Fruit fly (Drosophila melanogaster) whole organism, embryonic: ENCODE results near the gene CG44303.
A peak's percentile ranks its signal among the peaks of the same experiment; 100 is the strongest.

Experiments used
- Abd-B ChIP-seq: fragments of 200-800 bp; sonication (Bioruptor generic); optimal IDR thresholded peaks from 2 replicates; lab custom pipeline; 2018; ENCODE audit warnings: missing biosample characterization, mild to moderate bottlenecking, missing genetic modification characterization, moderate library complexity
- Adf1 ChIP-seq: fragments of 200-800 bp; sonication (Bioruptor generic); IDR thresholded peaks from 2 replicates; pipeline ENCODE4 v1.3.6; 2022; ENCODE audit warnings: missing biosample characterization, missing genetic modification characterization
- BEAF-32 ChIP-seq: fragments of 200-800 bp; sonication (Bioruptor generic); optimal IDR thresholded peaks from 3 replicates; lab custom pipeline; 2017; ENCODE audit warnings: missing biosample characterization, missing genetic modification characterization, mild to moderate bottlenecking, moderate library complexity, missing genetic modification reagents
- CG11504 ChIP-seq: fragments of 200-800 bp; sonication (Bioruptor generic); optimal IDR thresholded peaks from 3 replicates; lab custom pipeline; 2019; ENCODE audit warnings: missing biosample characterization, mild to moderate bottlenecking, missing genetic modification characterization, moderate library complexity
- CG12391 ChIP-seq: fragments of 200-800 bp; sonication (Bioruptor generic); optimal IDR thresholded peaks from 3 replicates; lab custom pipeline; 2018; ENCODE audit warnings: missing biosample characterization, mild to moderate bottlenecking, missing genetic modification characterization, moderate library complexity
- CG12744 ChIP-seq: fragments of 200-800 bp; sonication (Bioruptor generic); optimal IDR thresholded peaks from 2 replicates; lab custom pipeline; 2016; ENCODE audit warnings: missing biosample characterization, missing genetic modification characterization
- CG12942 ChIP-seq: fragments of 200-800 bp; sonication (Bioruptor generic); optimal IDR thresholded peaks from 3 replicates; lab custom pipeline; 2016; ENCODE audit warnings: missing biosample characterization, missing genetic modification characterization
- CG13424 ChIP-seq: fragments of 200-800 bp; sonication (Bioruptor generic); optimal IDR thresholded peaks from 2 replicates; lab custom pipeline; 2019; ENCODE audit warnings: missing biosample characterization, mild to moderate bottlenecking, missing genetic modification characterization, moderate library complexity
- CG15073 ChIP-seq: fragments of 200-800 bp; sonication (Bioruptor generic); optimal IDR thresholded peaks from 2 replicates; lab custom pipeline; 2016; ENCODE audit warnings: missing biosample characterization, missing genetic modification characterization
- CG15696 ChIP-seq: fragments of 200-800 bp; sonication (Bioruptor generic); optimal IDR thresholded peaks from 2 replicates; lab custom pipeline; 2019; ENCODE audit warnings: missing biosample characterization, mild to moderate bottlenecking, missing genetic modification characterization, moderate library complexity
- CG16815 ChIP-seq: fragments of 200-800 bp; sonication (Bioruptor generic); optimal IDR thresholded peaks from 3 replicates; lab custom pipeline; 2017; ENCODE audit warnings: missing biosample characterization, mild to moderate bottlenecking, missing genetic modification characterization
- CG17568 ChIP-seq: fragments of 200-800 bp; sonication (Bioruptor generic); optimal IDR thresholded peaks from 2 replicates; lab custom pipeline; 2018; ENCODE audit warnings: missing biosample characterization, mild to moderate bottlenecking, missing genetic modification characterization, moderate library complexity
- CG1832 ChIP-seq: fragments of 200-800 bp; sonication (Bioruptor generic); optimal IDR thresholded peaks from 2 replicates; lab custom pipeline; 2017; ENCODE audit warnings: missing biosample characterization, mild to moderate bottlenecking, missing genetic modification characterization, inconsistent platforms
- CG18599 ChIP-seq: fragments of 200-800 bp; sonication (Bioruptor generic); optimal IDR thresholded peaks from 3 replicates; lab custom pipeline; 2017; ENCODE audit warnings: missing biosample characterization, missing genetic modification characterization, mild to moderate bottlenecking, moderate library complexity, missing genetic modification reagents
- CG18619 ChIP-seq: fragments of 200-800 bp; sonication (Bioruptor generic); optimal IDR thresholded peaks from 3 replicates; lab custom pipeline; 2017; ENCODE audit warnings: missing biosample characterization, mild to moderate bottlenecking, missing genetic modification characterization
- CG2712 ChIP-seq: fragments of 200-800 bp; optimal IDR thresholded peaks from 3 replicates; lab custom pipeline; 2019; ENCODE audit warnings: missing biosample characterization, mild to moderate bottlenecking, missing genetic modification characterization, moderate library complexity
- CG30020 ChIP-seq: fragments of 200-800 bp; optimal IDR thresholded peaks from 2 replicates; lab custom pipeline; 2019; ENCODE audit warnings: missing biosample characterization, mild to moderate bottlenecking, missing genetic modification characterization, moderate library complexity
- CG34422 ChIP-seq: fragments of 200-800 bp; sonication (Bioruptor generic); IDR thresholded peaks from 3 replicates; pipeline ENCODE4 v1.3.6; 2022; ENCODE audit warnings: missing biosample characterization, missing genetic modification characterization
- CG3847 ChIP-seq: fragments of 200-800 bp; sonication (Bioruptor generic); IDR thresholded peaks from 2 replicates; pipeline ENCODE4 v1.3.6; 2022; ENCODE audit warnings: missing biosample characterization, missing genetic modification characterization
- CG4854 ChIP-seq: fragments of 200-800 bp; sonication (Bioruptor generic); optimal IDR thresholded peaks from 2 replicates; lab custom pipeline; 2016; ENCODE audit warnings: missing biosample characterization, missing genetic modification characterization, inconsistent platforms
- CG6689 ChIP-seq: fragments of 200-800 bp; sonication (Bioruptor generic); IDR thresholded peaks from 2 replicates; pipeline ENCODE4 v1.3.6; 2022; ENCODE audit warnings: missing biosample characterization, missing genetic modification characterization
- CG8281 ChIP-seq: fragments of 200-800 bp; sonication (Bioruptor generic); optimal IDR thresholded peaks from 2 replicates; lab custom pipeline; 2018; ENCODE audit warnings: missing biosample characterization, mild to moderate bottlenecking, missing genetic modification characterization, moderate library complexity
- CG9215 ChIP-seq: fragments of 200-800 bp; sonication (Bioruptor generic); IDR thresholded peaks from 2 replicates; pipeline ENCODE4 v1.3.6; 2022; ENCODE audit warnings: missing biosample characterization, missing genetic modification characterization
- Chrac-16 ChIP-seq: fragments of 200-800 bp; sonication (Bioruptor generic); optimal IDR thresholded peaks from 3 replicates; lab custom pipeline; 2016; ENCODE audit warnings: missing biosample characterization, missing genetic modification characterization
- D ChIP-seq, 2 experiments: fragments of 200-800 bp in 1 of 2; fragments of >200 bp in 1 of 2; sonication (Bioruptor generic) in 1 of 2; optimal IDR thresholded peaks; 2 replicates in 1 of 2; 3 replicates in 1 of 2; lab custom pipeline; 2017; ENCODE audit warnings: mild to moderate bottlenecking in 1 of 2, missing biosample characterization in 1 of 2, missing genetic modification characterization in 1 of 2, missing genetic modification reagents in 1 of 2
- Doc2 ChIP-seq: fragments of 200-800 bp; sonication (Bioruptor generic); IDR thresholded peaks from 2 replicates; pipeline ENCODE4 v1.3.6; 2022; ENCODE audit warnings: missing biosample characterization, missing genetic modification characterization
- Fer2 ChIP-seq: fragments of 200-800 bp; sonication (Bioruptor generic); optimal IDR thresholded peaks from 2 replicates; lab custom pipeline; 2018; ENCODE audit warnings: missing biosample characterization, mild to moderate bottlenecking, missing genetic modification characterization, moderate library complexity
- Fer3 ChIP-seq: fragments of 200-800 bp; sonication (Bioruptor generic); optimal IDR thresholded peaks from 2 replicates; lab custom pipeline; 2018; ENCODE audit warnings: missing biosample characterization, mild to moderate bottlenecking, missing genetic modification characterization, moderate library complexity
- HHEX ChIP-seq: fragments of 200-800 bp; sonication (Bioruptor generic); optimal IDR thresholded peaks from 3 replicates; lab custom pipeline; 2017; ENCODE audit warnings: missing biosample characterization, mild to moderate bottlenecking, missing genetic modification characterization, missing genetic modification reagents
- HmgD ChIP-seq: fragments of 200-800 bp; sonication (Bioruptor generic); optimal IDR thresholded peaks from 3 replicates; lab custom pipeline; 2016; ENCODE audit warnings: missing biosample characterization, missing genetic modification characterization
- Hmr ChIP-seq: fragments of 200-800 bp; sonication (Bioruptor generic); optimal IDR thresholded peaks from 3 replicates; lab custom pipeline; 2017; ENCODE audit warnings: mild to moderate bottlenecking, missing biosample characterization, missing genetic modification reagents, missing genetic modification characterization
- Nf-YB ChIP-seq: fragments of 200-800 bp; sonication (Bioruptor generic); optimal IDR thresholded peaks from 3 replicates; lab custom pipeline; 2019; ENCODE audit warnings: missing biosample characterization, mild to moderate bottlenecking, missing genetic modification characterization, moderate library complexity
- al ChIP-seq: fragments of 200-800 bp; sonication (Bioruptor generic); IDR thresholded peaks from 2 replicates; pipeline ENCODE4 v1.3.6; 2022; ENCODE audit warnings: missing biosample characterization, missing genetic modification characterization
- cg ChIP-seq: fragments of 200-800 bp; sonication (Bioruptor generic); optimal IDR thresholded peaks from 3 replicates; lab custom pipeline; 2019; ENCODE audit warnings: missing biosample characterization, mild to moderate bottlenecking, missing genetic modification characterization, moderate library complexity
- ci ChIP-seq: fragments of 200-800 bp; sonication (Bioruptor generic); IDR thresholded peaks from 3 replicates; pipeline ENCODE4 v1.3.6; 2022; ENCODE audit warnings: missing biosample characterization, missing genetic modification characterization
- esg ChIP-seq: fragments of 200-800 bp; sonication (Bioruptor generic); conservative IDR thresholded peaks from 2 replicates; pipeline ENCODE4 v1.3.6; 2022; ENCODE audit warnings: missing biosample characterization, missing genetic modification characterization
- gt ChIP-seq: fragments of 200-800 bp; sonication (Bioruptor generic); IDR thresholded peaks from 2 replicates; pipeline ENCODE4 v1.3.6; 2022; ENCODE audit warnings: missing biosample characterization, missing genetic modification characterization
- hbn ChIP-seq: fragments of 200-800 bp; sonication (Bioruptor generic); IDR thresholded peaks from 2 replicates; pipeline ENCODE4 v1.3.6; 2022; ENCODE audit warnings: missing biosample characterization, missing genetic modification characterization; ENCODE audit not compliant: partially characterized antibody
- nmo ChIP-seq: fragments of 200-800 bp; sonication (Bioruptor generic); optimal IDR thresholded peaks from 2 replicates; lab custom pipeline; 2018; ENCODE audit warnings: missing biosample characterization, mild to moderate bottlenecking, missing genetic modification characterization, moderate library complexity
- onecut ChIP-seq: fragments of 200-800 bp; sonication (Bioruptor generic); IDR thresholded peaks from 2 replicates; pipeline ENCODE4 v1.3.6; 2022; ENCODE audit warnings: missing biosample characterization, missing genetic modification characterization
- otp ChIP-seq: fragments of 200-800 bp; sonication (Bioruptor generic); IDR thresholded peaks from 3 replicates; pipeline ENCODE4, ENCODE4 v1.3.6; 2022; ENCODE audit warnings: missing biosample characterization, missing genetic modification characterization
- pum ChIP-seq: fragments of 200-800 bp; sonication (Bioruptor generic); optimal IDR thresholded peaks from 2 replicates; lab custom pipeline; 2016; ENCODE audit warnings: missing biosample characterization, missing genetic modification characterization
- repo ChIP-seq: fragments of 200-800 bp; sonication (Bioruptor generic); optimal IDR thresholded peaks from 2 replicates; lab custom pipeline; 2016; ENCODE audit warnings: missing biosample characterization, missing genetic modification characterization
- sim ChIP-seq: fragments of 200-800 bp; sonication (Bioruptor generic); IDR thresholded peaks from 2 replicates; pipeline ENCODE4 v1.3.6; 2022; ENCODE audit warnings: missing biosample characterization, missing genetic modification characterization
- stc ChIP-seq: fragments of 200-800 bp; sonication (Bioruptor generic); IDR thresholded peaks from 2 replicates; pipeline ENCODE4 v1.3.6; 2022; ENCODE audit warnings: missing biosample characterization, missing genetic modification characterization
- stwl ChIP-seq: fragments of 200-800 bp; sonication (Bioruptor generic); optimal IDR thresholded peaks from 3 replicates; lab custom pipeline; 2018; ENCODE audit warnings: missing biosample characterization, mild to moderate bottlenecking, missing genetic modification characterization, moderate library complexity
- tx ChIP-seq: fragments of 200-800 bp; sonication (Bioruptor generic); optimal IDR thresholded peaks from 2 replicates; lab custom pipeline; 2016; ENCODE audit warnings: missing biosample characterization, missing genetic modification characterization
- wek ChIP-seq: fragments of 200-800 bp; sonication (Bioruptor generic); optimal IDR thresholded peaks from 3 replicates; lab custom pipeline; 2018; ENCODE audit warnings: missing biosample characterization, mild to moderate bottlenecking, missing genetic modification characterization, moderate library complexity
- z ChIP-seq: fragments of 200-800 bp; sonication (Bioruptor generic); IDR thresholded peaks from 3 replicates; pipeline ENCODE4 v1.3.6; 2022; ENCODE audit warnings: missing biosample characterization, missing genetic modification characterization
- zfh2 ChIP-seq: fragments of 200-800 bp; sonication (Bioruptor generic); optimal IDR thresholded peaks from 2 replicates; lab custom pipeline; 2016; ENCODE audit warnings: missing biosample characterization, missing genetic modification characterization

The CG44303 gene

DNA sequence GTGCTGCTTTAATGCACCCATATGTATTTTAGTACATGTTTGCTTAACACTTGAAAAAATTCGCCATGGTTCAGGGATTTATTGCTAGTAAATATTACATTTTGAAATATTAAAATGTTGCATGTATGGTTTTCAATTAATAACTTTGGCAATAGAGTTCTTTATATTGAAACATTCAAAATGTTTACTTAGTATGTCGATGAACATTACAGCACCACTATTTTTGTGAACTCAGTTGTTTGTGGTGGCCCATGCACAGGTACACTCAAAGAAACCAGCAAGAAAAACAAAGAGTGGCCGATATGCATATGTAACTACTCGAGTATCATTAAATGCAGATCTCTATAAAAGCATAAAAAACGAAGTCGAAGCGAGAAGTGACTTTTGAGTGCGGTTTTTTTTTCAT, 14.8 kb upstream of the CG44303 start (continued):
- peak; percentile 52; the same call in 1 of the 3 replicates for TF ChIP-seq ci (GFP tag; lab: Robert Waterston, UW)
- no peak for TF ChIP-seq z
- TF ChIP-seq CG12942 (GFP tag; lab: Kevin White, UChicago): peak; percentile 44
- TF ChIP-seq CG34422 (GFP tag; lab: Robert Waterston, UW): peak; percentile 35; the same call in 1 of the 3 replicates
- TF ChIP-seq sim (GFP tag; lab: Robert Waterston, UW): peak; percentile 10; the same call in 1 of the 2 replicates
- TF ChIP-seq zfh2 (GFP tag; lab: Kevin White, UChicago): no peak
- no peak for TF ChIP-seq BEAF-32 (GFP tag; lab: Kevin White, UChicago)
- peak; percentile 79 for TF ChIP-seq CG6689 (GFP tag; lab: Robert Waterston, UW)
- peak; percentile 17 for TF ChIP-seq Chrac-16
- TF ChIP-seq CG15073 (GFP tag; lab: Kevin White, UChicago): no peak
- no peak for TF ChIP-seq CG17568 (GFP tag; lab: Kevin White, UChicago)
- no peak for TF ChIP-seq al (GFP tag; lab: Robert Waterston, UW)
- TF ChIP-seq Fer2: no peak
- TF ChIP-seq Abd-B (GFP tag; lab: Kevin White, UChicago): peak; percentile 61
- TF ChIP-seq Fer3: peak; percentile 40
- TF ChIP-seq tx (GFP tag; lab: Kevin White, UChicago): peak; percentile 4
- TF ChIP-seq CG18619 (GFP tag; lab: Kevin White, UChicago): peak; percentile 55
- no peak for TF ChIP-seq Adf1
- TF ChIP-seq Nf-YB: peak; percentile 32
- peak; percentile 72 for TF ChIP-seq CG15696 (tag; lab: Kevin White, UChicago)
- TF ChIP-seq CG3847 (GFP tag; lab: Robert Waterston, UW): peak; percentile 33
- peak; percentile 37 for TF ChIP-seq HHEX (GFP tag; lab: Kevin White, UChicago)
- peak; percentile 19; the same call in 1 of the 2 replicates for TF ChIP-seq gt (GFP tag; lab: Robert Waterston, UW)
- peak; percentile 73 for TF ChIP-seq esg (GFP tag; lab: Robert Waterston, UW)
- TF ChIP-seq repo (GFP tag; lab: Kevin White, UChicago): peak; percentile 33
- TF ChIP-seq CG9215 (GFP tag; lab: Robert Waterston, UW): no peak
- peak; percentile 6 for TF ChIP-seq CG30020 (tag; lab: Kevin White, UChicago)
- TF ChIP-seq Hmr (GFP tag; lab: Kevin White, UChicago): peak; percentile 16
- no peak for TF ChIP-seq HmgD
- 0 out of 3 replicates have a peak, but pooled peaks have one; percentile 51 for TF ChIP-seq otp (GFP tag; lab: Robert Waterston, UW)
- TF ChIP-seq CG12744 (GFP tag; lab: Kevin White, UChicago): peak; percentile 29
- peak; percentile 86 for TF ChIP-seq CG11504 (tag; lab: Kevin White, UChicago)
- TF ChIP-seq stwl (tag; lab: Kevin White, UChicago): no peak
- no peak for TF ChIP-seq CG1832 (GFP tag; lab: Kevin White, UChicago)
- TF ChIP-seq CG2712 (tag; lab: Kevin White, UChicago): peak; percentile 80
- peak; percentile 44 for TF ChIP-seq onecut (GFP tag; lab: Robert Waterston, UW)
- no peak for TF ChIP-seq CG16815 (GFP tag; lab: Kevin White, UChicago)
- peak; percentile 72 for TF ChIP-seq stc (GFP tag; lab: Robert Waterston, UW)
- TF ChIP-seq pum: peak; percentile 51
- TF ChIP-seq CG8281 (tag; lab: Kevin White, UChicago): peak; percentile 26
- TF ChIP-seq cg (GFP tag; lab: Kevin White, UChicago): no peak
- peak; percentile 47 for TF ChIP-seq wek (GFP tag; lab: Kevin White, UChicago)
- peak; percentile 85 for TF ChIP-seq nmo (GFP tag; lab: Kevin White, UChicago)
- TF ChIP-seq CG12391: peak; percentile 72
- TF ChIP-seq hbn (GFP tag; lab: Robert Waterston, UW): no peak
- peak; percentile 46 for TF ChIP-seq CG18599 (GFP tag; lab: Kevin White, UChicago)
- TF ChIP-seq D (optimal IDR thresholded peaks at IDR 0.05; lab: Kevin White, UChicago): no peak
- peak; percentile 63 for TF ChIP-seq D (GFP tag; optimal IDR thresholded peaks at IDR 0.05; lab: Kevin White, UChicago)
- TF ChIP-seq Doc2 (GFP tag; lab: Robert Waterston, UW): no peak
- TF ChIP-seq CG4854 (GFP tag; lab: Kevin White, UChicago): peak; percentile 11
- TF ChIP-seq CG13424: peak; percentile 73
